Worm (Caenorhabditis elegans) whole organism, L2 larva: ENCODE data around the gene F28E10.1.
A peak's percentile ranks its signal among the peaks of the same experiment; 100 is the strongest.

Experiments used
- C34F6.9 ChIP-seq: fragments of 150-350 bp; optimal IDR thresholded peaks from 2 replicates; lab custom pipeline; 2014; ENCODE audit warnings: missing biosample characterization, missing genetic modification characterization
- F13H6.1 ChIP-seq: sonication (generic microtip); optimal IDR thresholded peaks from 2 replicates; lab custom pipeline; 2016; ENCODE audit warnings: missing genetic modification characterization, missing compliant biosample characterization
- R02D3.7 ChIP-seq: fragments of 150-350 bp; optimal IDR thresholded peaks from 2 replicates; lab custom pipeline; 2014; ENCODE audit warnings: missing biosample characterization, missing genetic modification characterization
- Y55F3AM.14 ChIP-seq: fragments of 200-800 bp; sonication (Bioruptor generic); optimal IDR thresholded peaks from 2 replicates; lab custom pipeline; 2018; ENCODE audit warnings: mild to moderate bottlenecking, missing genetic modification characterization, missing compliant biosample characterization
- alr-1 ChIP-seq: fragments of 150-350 bp; optimal IDR thresholded peaks from 2 replicates; lab custom pipeline; 2014; ENCODE audit warnings: missing biosample characterization, missing genetic modification characterization
- aly-2 ChIP-seq: fragments of 150-350 bp; optimal IDR thresholded peaks from 2 replicates; lab custom pipeline; 2014; ENCODE audit warnings: missing biosample characterization, missing genetic modification characterization
- ceh-16 ChIP-seq: fragments of 150-350 bp; optimal IDR thresholded peaks from 2 replicates; lab custom pipeline; 2014; ENCODE audit warnings: missing biosample characterization, missing genetic modification characterization
- ceh-82 ChIP-seq: fragments of 150-350 bp; optimal IDR thresholded peaks from 2 replicates; lab custom pipeline; 2014; ENCODE audit warnings: missing biosample characterization, missing genetic modification characterization
- crh-2 ChIP-seq: sonication (generic microtip); optimal IDR thresholded peaks from 2 replicates; lab custom pipeline; 2017; ENCODE audit warnings: missing biosample characterization, missing genetic modification characterization
- dmd-4 ChIP-seq: sonication (generic microtip); optimal IDR thresholded peaks from 2 replicates; lab custom pipeline; 2017; ENCODE audit warnings: missing biosample characterization, missing genetic modification characterization
- elt-1 ChIP-seq: fragments of 150-350 bp; optimal IDR thresholded peaks from 2 replicates; lab custom pipeline; 2014; ENCODE audit warnings: missing biosample characterization, missing genetic modification characterization
- elt-3 ChIP-seq: sonication (generic microtip); optimal IDR thresholded peaks from 2 replicates; lab custom pipeline; 2017; ENCODE audit warnings: missing biosample characterization, missing genetic modification characterization
- fos-1 ChIP-seq: fragments of 150-350 bp; optimal IDR thresholded peaks from 2 replicates; lab custom pipeline; 2014; ENCODE audit warnings: missing biosample characterization, missing genetic modification characterization
- gmeb-1 ChIP-seq: fragments of 150-350 bp; optimal IDR thresholded peaks from 2 replicates; lab custom pipeline; 2014; ENCODE audit warnings: missing biosample characterization, missing genetic modification characterization
- lin-11 ChIP-seq: fragments of 150-350 bp; sonication (generic microtip); optimal IDR thresholded peaks from 2 replicates; lab custom pipeline; 2014; ENCODE audit warnings: missing biosample characterization, missing genetic modification characterization, inconsistent platforms, mixed read lengths
- lin-13 ChIP-seq: fragments of 150-350 bp; optimal IDR thresholded peaks from 2 replicates; lab custom pipeline; 2014; ENCODE audit warnings: missing biosample characterization, missing genetic modification reagents, missing genetic modification characterization
- lin-39 ChIP-seq: fragments of 150-350 bp; optimal IDR thresholded peaks from 2 replicates; lab custom pipeline; 2014; ENCODE audit warnings: missing biosample characterization, missing genetic modification reagents, missing genetic modification characterization
- lsy-2 ChIP-seq, 2 experiments: fragments of 150-350 bp in 1 of 2; sonication (generic microtip) in 1 of 2; optimal IDR thresholded peaks; 2 replicates each; lab custom pipeline; 2014 to 2017; ENCODE audit warnings: missing biosample characterization in 2 of 2, missing genetic modification characterization in 2 of 2
- mab-5 ChIP-seq: fragments of 150-350 bp; optimal IDR thresholded peaks from 2 replicates; lab custom pipeline; 2014; ENCODE audit warnings: missing biosample characterization, missing genetic modification characterization
- nhr-10 ChIP-seq: sonication (generic microtip); optimal IDR thresholded peaks from 2 replicates; lab custom pipeline; 2017; ENCODE audit warnings: missing biosample characterization, missing genetic modification characterization
- nhr-11 ChIP-seq: fragments of 150-350 bp; optimal IDR thresholded peaks from 2 replicates; lab custom pipeline; 2014; ENCODE audit warnings: missing biosample characterization, missing genetic modification characterization
- nhr-12 ChIP-seq: fragments of 150-350 bp; optimal IDR thresholded peaks from 2 replicates; lab custom pipeline; 2014; ENCODE audit warnings: missing biosample characterization, missing genetic modification characterization
- nhr-21 ChIP-seq: fragments of 150-350 bp; optimal IDR thresholded peaks from 2 replicates; lab custom pipeline; 2014; ENCODE audit warnings: missing biosample characterization, missing genetic modification characterization
- nhr-23 ChIP-seq: fragments of 150-350 bp; optimal IDR thresholded peaks from 2 replicates; lab custom pipeline; 2014; ENCODE audit warnings: missing biosample characterization, missing genetic modification reagents, missing genetic modification characterization
- nhr-25 ChIP-seq: fragments of 150-350 bp; sonication (generic microtip); optimal IDR thresholded peaks from 3 replicates; lab custom pipeline; 2014; ENCODE audit warnings: missing biosample characterization, missing genetic modification characterization
- nhr-6 ChIP-seq: fragments of 150-350 bp; optimal IDR thresholded peaks from 2 replicates; lab custom pipeline; 2014; ENCODE audit warnings: missing biosample characterization, missing genetic modification characterization
- nhr-77 ChIP-seq: fragments of 150-350 bp; optimal IDR thresholded peaks from 2 replicates; lab custom pipeline; 2014; ENCODE audit warnings: missing biosample characterization, missing genetic modification characterization
- sem-4 ChIP-seq: fragments of 150-350 bp; optimal IDR thresholded peaks from 2 replicates; lab custom pipeline; 2014; ENCODE audit warnings: missing biosample characterization, missing genetic modification reagents, missing genetic modification characterization
- skn-1 ChIP-seq: sonication (generic microtip); optimal IDR thresholded peaks from 2 replicates; lab custom pipeline; 2017; ENCODE audit warnings: missing biosample characterization, missing genetic modification characterization
- sma-3 ChIP-seq: sonication (generic microtip); optimal IDR thresholded peaks from 2 replicates; lab custom pipeline; 2016; ENCODE audit warnings: missing genetic modification reagents, missing genetic modification characterization, missing compliant biosample characterization
- sma-9 ChIP-seq, 2 experiments: fragments of 150-350 bp in 1 of 2; sonication (generic microtip) in 1 of 2; optimal IDR thresholded peaks; 2 replicates each; lab custom pipeline; 2014 to 2016; ENCODE audit warnings: missing genetic modification characterization in 2 of 2, mild to moderate bottlenecking in 1 of 2, missing biosample characterization in 1 of 2, missing compliant biosample characterization in 1 of 2, missing genetic modification reagents in 1 of 2, moderate library complexity in 1 of 2
- snpc-4 ChIP-seq: fragments of 150-350 bp; optimal IDR thresholded peaks from 2 replicates; lab custom pipeline; 2014; ENCODE audit warnings: missing biosample characterization, missing genetic modification characterization
- unc-55 ChIP-seq: fragments of 150-350 bp; sonication (generic microtip); optimal IDR thresholded peaks from 3 replicates; lab custom pipeline; 2014; ENCODE audit warnings: missing biosample characterization, missing genetic modification reagents, missing genetic modification characterization
- unc-62 ChIP-seq: fragments of 150-350 bp; optimal IDR thresholded peaks from 2 replicates; lab custom pipeline; 2014; ENCODE audit warnings: missing biosample characterization, missing genetic modification reagents, missing genetic modification characterization
- zag-1 ChIP-seq: fragments of 150-350 bp; optimal IDR thresholded peaks from 2 replicates; lab custom pipeline; 2014; ENCODE audit warnings: missing biosample characterization, missing genetic modification characterization
- ztf-1 ChIP-seq: fragments of 200-800 bp; sonication (Bioruptor generic); conservative IDR thresholded peaks from 2 replicates; pipeline ENCODE4 v1.3.6; 2022; ENCODE audit warnings: missing genetic modification characterization, missing compliant biosample characterization
- ztf-11 ChIP-seq: sonication (generic microtip); optimal IDR thresholded peaks from 2 replicates; lab custom pipeline; 2017; ENCODE audit warnings: missing biosample characterization, missing genetic modification characterization
- ztf-4 ChIP-seq: fragments of 150-350 bp; optimal IDR thresholded peaks from 2 replicates; lab custom pipeline; 2014; ENCODE audit warnings: missing biosample characterization, missing genetic modification characterization

F28E10.1 gene

ce11 chrIV:4559160-4559559, 9.5 kb upstream of the F28E10.1 start:
- no peak for TF ChIP-seq nhr-6
- TF ChIP-seq zag-1 (tag; lab: Kevin White, UChicago) = no peak
- peak; percentile 67 for TF ChIP-seq fos-1 (tag; lab: Kevin White, UChicago)
- no peak for TF ChIP-seq snpc-4 (tag; lab: Kevin White, UChicago)
- no peak for TF ChIP-seq nhr-23 (tag; lab: Kevin White, UChicago)
- TF ChIP-seq aly-2 (tag; lab: Kevin White, UChicago) = no peak
- no peak for TF ChIP-seq dmd-4 (tag; lab: Kevin White, UChicago)
- peak; percentile 14 for TF ChIP-seq gmeb-1 (tag; lab: Kevin White, UChicago)

- TF ChIP-seq nhr-21 (no peak), fos-1 (tag; lab: Kevin White, UChicago) (peak; percentile 67), ztf-4 (tag; lab: Kevin White, UChicago) (no peak), nhr-11 (tag; lab: Kevin White, UChicago) (no peak), nhr-23 (tag; lab: Kevin White, UChicago) (no peak), crh-2 (tag; lab: Kevin White, UChicago) (peak; percentile 7), ceh-16 (tag; lab: Kevin White, UChicago) (no peak)
These were observed 6.0 kb upstream of the F28E10.1 start, which contains the start of gene igeg-1 for ce11 chrIV:4562599-4563116. Gene igeg-1, plus strand, starts transcription at chrIV:4562649.

ce11 chrIV:4564541-4564940, 4.1 kb upstream of the F28E10.1 start:
- TF ChIP-seq ztf-4 (tag; lab: Kevin White, UChicago) (no peak), dmd-4 (tag; lab: Kevin White, UChicago) (no peak), nhr-21 (no peak), nhr-77 (tag; lab: Kevin White, UChicago) (no peak), ceh-16 (tag; lab: Kevin White, UChicago) (no peak), ceh-82 (tag; lab: Kevin White, UChicago) (no peak), ztf-1 (GFP tag; lab: Robert Waterston, UW) (no peak), nhr-11 (tag; lab: Kevin White, UChicago) (no peak)

- TF ChIP-seq mab-5 (tag; lab: Kevin White, UChicago) (no peak), elt-3 (tag; lab: Kevin White, UChicago) (no peak), fos-1 (tag; lab: Kevin White, UChicago) (no peak), unc-55 (GFP tag; lab: Kevin White, UChicago) (no peak), R02D3.7 (no peak), nhr-23 (tag; lab: Kevin White, UChicago) (no peak), lin-11 (tag; lab: Kevin White, UChicago) (no peak), F13H6.1 (tag; lab: Kevin White, UChicago) (no peak)
- TF ChIP-seq, all 48 proteins: peak for 0
These were observed 2.8 kb upstream of the F28E10.1 start for ce11 chrIV:4565882-4566281.

ce11 chrIV:4567343-4567742, 1.3 kb upstream of the F28E10.1 start, which contains the start of gene F28E10.4:
Gene F28E10.4, minus strand, starts transcription at chrIV:4567443.
- no peak for TF ChIP-seq Y55F3AM.14 (GFP tag; lab: Kevin White, UChicago)
- no peak for TF ChIP-seq alr-1 (tag; lab: Kevin White, UChicago)
- no peak for TF ChIP-seq dmd-4 (tag; lab: Kevin White, UChicago)
- TF ChIP-seq lin-13 (GFP tag; lab: Kevin White, UChicago) = no peak
- TF ChIP-seq ztf-11 = no peak
- TF ChIP-seq nhr-12 (tag; lab: Kevin White, UChicago) = no peak
- no peak for TF ChIP-seq nhr-21
- TF ChIP-seq lin-39 = no peak
- TF ChIP-seq sem-4 (tag; lab: Kevin White, UChicago) = no peak
- TF ChIP-seq nhr-6 = no peak
- no peak for TF ChIP-seq sma-3 (GFP tag; lab: Kevin White, UChicago)
- no peak for TF ChIP-seq mab-5 (tag; lab: Kevin White, UChicago)
- no peak for TF ChIP-seq elt-3 (tag; lab: Kevin White, UChicago)

- no peak for TF ChIP-seq gmeb-1 (tag; lab: Kevin White, UChicago)
- no peak for TF ChIP-seq sem-4 (tag; lab: Kevin White, UChicago)
- no peak for TF ChIP-seq nhr-23 (tag; lab: Kevin White, UChicago)
- no peak for TF ChIP-seq snpc-4 (tag; lab: Kevin White, UChicago)
- no peak for TF ChIP-seq dmd-4 (tag; lab: Kevin White, UChicago)
- no peak for TF ChIP-seq ceh-82 (tag; lab: Kevin White, UChicago)
- no peak for TF ChIP-seq ztf-4 (tag; lab: Kevin White, UChicago)
- TF ChIP-seq nhr-25 (tag; lab: Kevin White, UChicago) = no peak
- TF ChIP-seq skn-1 (tag; lab: Kevin White, UChicago) = no peak
- peak; percentile 7 for TF ChIP-seq sma-9 (GFP tag; optimal IDR thresholded peaks at IDR 0.05; lab: Kevin White, UChicago)
- no peak for TF ChIP-seq sma-9 (tag; optimal IDR thresholded peaks at IDR 0.05; lab: Kevin White, UChicago)
- TF ChIP-seq unc-55 (GFP tag; lab: Kevin White, UChicago) = peak; percentile 7
- peak; percentile 8 for TF ChIP-seq Y55F3AM.14 (GFP tag; lab: Kevin White, UChicago)
- TF ChIP-seq alr-1 (tag; lab: Kevin White, UChicago) = no peak
- no peak for TF ChIP-seq lin-11 (tag; lab: Kevin White, UChicago)
- no peak for TF ChIP-seq nhr-10 (tag; lab: Kevin White, UChicago)
- TF ChIP-seq lsy-2 (tag; optimal IDR thresholded peaks at IDR 0.05; lab: Kevin White, UChicago) = no peak
- TF ChIP-seq nhr-12 (tag; lab: Kevin White, UChicago) = no peak
- no peak for TF ChIP-seq ztf-1 (GFP tag; lab: Robert Waterston, UW)
- TF ChIP-seq nhr-6 = no peak
- no peak for TF ChIP-seq zag-1 (tag; lab: Kevin White, UChicago)
- no peak for TF ChIP-seq fos-1 (tag; lab: Kevin White, UChicago)
- TF ChIP-seq elt-1 (tag; lab: Kevin White, UChicago) = no peak
- no peak for TF ChIP-seq unc-62 (GFP tag; lab: Kevin White, UChicago)
- no peak for TF ChIP-seq sma-3 (GFP tag; lab: Kevin White, UChicago)
- TF ChIP-seq ceh-16 (tag; lab: Kevin White, UChicago) = no peak
- no peak for TF ChIP-seq ztf-11
- TF ChIP-seq C34F6.9 (tag; lab: Kevin White, UChicago) = peak; percentile 29
These were observed 2.0 kb downstream of the F28E10.1 start for ce11 chrIV:4570599-4570998.
